Worm (Caenorhabditis elegans) whole organism, L3 larva: ENCODE results near the gene nhx-3.

Experiments used
- R02D3.7 ChIP-seq: fragments of 150-350 bp; optimal IDR thresholded peaks from 2 replicates; lab custom pipeline; 2014; ENCODE audit warnings: missing biosample characterization, missing genetic modification characterization
- aly-2 ChIP-seq: fragments of 150-350 bp; optimal IDR thresholded peaks from 2 replicates; lab custom pipeline; 2014; ENCODE audit warnings: missing biosample characterization, missing genetic modification characterization
- ceh-82 ChIP-seq: fragments of 150-350 bp; optimal IDR thresholded peaks from 2 replicates; lab custom pipeline; 2014; ENCODE audit warnings: missing biosample characterization, missing genetic modification characterization
- elt-2 ChIP-seq: sonication (generic microtip); optimal IDR thresholded peaks from 2 replicates; lab custom pipeline; 2016; ENCODE audit warnings: missing genetic modification reagents, mild to moderate bottlenecking, missing genetic modification characterization, missing compliant biosample characterization
- fkh-10 ChIP-seq: sonication (generic microtip); optimal IDR thresholded peaks from 2 replicates; lab custom pipeline; 2017; ENCODE audit warnings: missing biosample characterization, missing genetic modification reagents, missing genetic modification characterization
- fos-1 ChIP-seq: fragments of 150-350 bp; optimal IDR thresholded peaks from 2 replicates; lab custom pipeline; 2014; ENCODE audit warnings: missing biosample characterization, missing genetic modification characterization
- lin-15B ChIP-seq: fragments of 150-350 bp; optimal IDR thresholded peaks from 2 replicates; lab custom pipeline; 2014; ENCODE audit warnings: missing biosample characterization, missing genetic modification characterization
- nhr-23 ChIP-seq: fragments of 150-350 bp; optimal IDR thresholded peaks from 2 replicates; lab custom pipeline; 2014; ENCODE audit warnings: missing biosample characterization, missing genetic modification reagents, missing genetic modification characterization
- pha-4 ChIP-seq: fragments of 150-350 bp; optimal IDR thresholded peaks from 2 replicates; lab custom pipeline; 2014; ENCODE audit warnings: missing biosample characterization, missing genetic modification reagents, missing genetic modification characterization
- snpc-4 ChIP-seq: fragments of 150-350 bp; optimal IDR thresholded peaks from 2 replicates; lab custom pipeline; 2014; ENCODE audit warnings: missing biosample characterization, missing genetic modification characterization
- tbx-2 ChIP-seq: sonication (generic microtip); optimal IDR thresholded peaks from 2 replicates; lab custom pipeline; 2016; ENCODE audit warnings: mild to moderate bottlenecking, missing genetic modification characterization, missing compliant biosample characterization
- zag-1 ChIP-seq: fragments of 150-350 bp; optimal IDR thresholded peaks from 2 replicates; lab custom pipeline; 2014; ENCODE audit warnings: missing biosample characterization, missing genetic modification characterization

ce11 chrV:7538018-7538417 lies 7.3 kb downstream of the nhx-3 start, which contains the start of gene C54F6.12:
- TF ChIP-seq nhr-23 (tag; lab: Kevin White, UChicago) (no peak), tbx-2 (tag; lab: Kevin White, UChicago) (no peak), zag-1 (tag; lab: Kevin White, UChicago) (no peak), aly-2 (tag; lab: Kevin White, UChicago) (no peak), R02D3.7 (tag; lab: Kevin White, UChicago) (no peak), elt-2 (no peak), fos-1 (no peak), ceh-82 (no peak), pha-4 (tag; lab: Kevin White, UChicago) (no peak), snpc-4 (tag; lab: Kevin White, UChicago) (no peak), lin-15B (tag; lab: Kevin White, UChicago) (no peak), fkh-10 (GFP tag; lab: Kevin White, UChicago) (no peak)
